Worm (Caenorhabditis elegans) whole organism, L4/young adult: ENCODE data around the gene F26F4.8.

Source experiments
- W03F9.2 ChIP-seq: fragments of 150-350 bp; optimal IDR thresholded peaks from 2 replicates; lab custom pipeline; 2014; ENCODE audit warnings: missing biosample characterization, missing genetic modification characterization
- him-1 ChIP-seq: sonication (generic microtip); optimal IDR thresholded peaks from 2 replicates; lab custom pipeline; 2016; ENCODE audit warnings: missing genotype, missing genetic modification reagents, missing genetic modification characterization, missing compliant biosample characterization

DNA sequence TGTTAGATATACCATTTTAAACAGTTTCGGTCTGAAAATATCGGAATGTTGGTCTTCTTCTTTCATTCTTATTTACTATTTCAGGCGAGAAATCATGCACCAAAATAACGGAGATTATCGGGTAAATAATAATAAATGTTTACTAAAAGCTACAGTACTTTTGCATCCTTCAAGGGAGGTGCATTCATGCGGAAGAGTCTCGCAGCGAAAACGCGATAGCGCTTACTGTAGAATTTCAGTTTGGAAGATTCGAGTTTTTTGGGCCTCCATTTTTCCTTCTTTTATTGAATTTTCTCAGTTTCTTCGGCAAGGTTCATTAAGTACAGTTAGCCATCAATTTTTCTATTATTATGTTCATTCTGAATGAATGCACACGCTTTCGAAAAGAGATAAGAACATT, 49.2 kb downstream of the F26F4.8 start, which contains the start of gene C35D10.7:
- no peak for TF ChIP-seq W03F9.2 (tag; lab: Kevin White, UChicago)
- TF ChIP-seq him-1, result no peak
